Worm (Caenorhabditis elegans): ENCODE results near the gene C46H3.2.
A peak's percentile ranks its signal among the peaks of the same experiment; 100 is the strongest.

The C46H3.2 gene

ce11 chrX:1223089-1223488 is 7.5 kb downstream of the C46H3.2 start:
- 0 out of 2 replicates have a peak, but pooled peaks have one; percentile 74 for TF ChIP-seq bed-1 (GFP tag; IDR thresholded peaks at IDR 0.05)
- TF ChIP-seq Y79H2A.3 (GFP tag; conservative IDR thresholded peaks at IDR 0.05): no peak
- TF ChIP-seq ccch-3 (GFP tag; optimal IDR thresholded peaks at IDR 0.05): no peak

DNA sequence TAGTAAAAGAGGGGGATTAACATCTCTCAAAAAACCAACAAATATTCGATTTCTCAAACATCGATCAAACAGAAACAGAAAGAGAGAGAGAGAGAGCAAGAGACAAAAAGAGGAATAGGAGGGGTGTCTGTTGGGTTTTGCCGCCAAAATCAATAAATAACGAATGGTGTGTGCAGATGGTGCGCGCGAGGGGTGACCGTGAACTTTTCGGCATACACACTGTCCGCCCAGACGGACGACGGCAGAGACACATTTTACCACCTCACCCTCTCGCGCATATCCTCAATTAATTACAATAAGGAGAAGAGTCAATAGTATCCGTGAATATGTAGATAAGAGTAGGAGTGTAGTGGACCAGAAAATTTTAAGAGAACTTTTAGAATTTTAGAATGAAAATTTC is 8.2 kb downstream of the C46H3.2 start:
- no peak for TF ChIP-seq Y79H2A.3 (GFP tag; conservative IDR thresholded peaks at IDR 0.05)
- TF ChIP-seq F37B4.10 (GFP tag; IDR thresholded peaks at IDR 0.05): no peak
- no peak for TF ChIP-seq rpc-1 (optimal IDR thresholded peaks at IDR 0.05)
- TF ChIP-seq rpc-1 (tag; optimal IDR thresholded peaks at IDR 0.05): no peak
- no peak for TF ChIP-seq egrh-3 (GFP tag; IDR thresholded peaks at IDR 0.05)
- no peak for TF ChIP-seq ztf-18 (tag; optimal IDR thresholded peaks at IDR 0.05)
- TF ChIP-seq repo-1 (tag; optimal IDR thresholded peaks at IDR 0.05): no peak
- TF ChIP-seq pha-4 (tag; optimal IDR thresholded peaks at IDR 0.05): no peak
- TF ChIP-seq dpff-1 (tag; optimal IDR thresholded peaks at IDR 0.05): no peak
- TF ChIP-seq Y53F4B.3 (GFP tag; IDR thresholded peaks at IDR 0.05): no peak
- no peak for TF ChIP-seq efl-1 (GFP tag; optimal IDR thresholded peaks at IDR 0.05)
- TF ChIP-seq T07F8.4 (tag; optimal IDR thresholded peaks at IDR 0.05): no peak
- no peak for TF ChIP-seq lin-35 (GFP tag; optimal IDR thresholded peaks at IDR 0.05)
- no peak for TF ChIP-seq gei-17 (GFP tag; optimal IDR thresholded peaks at IDR 0.05)
- no peak for TF ChIP-seq ztf-22 (GFP tag; optimal IDR thresholded peaks at IDR 0.05)
- no peak for TF ChIP-seq ztf-25 (GFP tag; IDR thresholded peaks at IDR 0.05)
- TF ChIP-seq B0336.3 (GFP tag; IDR thresholded peaks at IDR 0.05): no peak
- no peak for TF ChIP-seq let-526 (GFP tag; IDR thresholded peaks at IDR 0.05)
- no peak for TF ChIP-seq F10E7.11 (tag; optimal IDR thresholded peaks at IDR 0.05)
- TF ChIP-seq ceh-58 (GFP tag; IDR thresholded peaks at IDR 0.05): no peak

- TF ChIP-seq hrde-1 (tag; optimal IDR thresholded peaks at IDR 0.05; ENCODE audit: borderline replicate concordance) (no peak), sdz-38 (tag; optimal IDR thresholded peaks at IDR 0.05) (no peak), hmg-1.2 (GFP tag; IDR thresholded peaks at IDR 0.05) (no peak), nfyb-1 (GFP tag; IDR thresholded peaks at IDR 0.05) (no peak), rec-8 (tag; optimal IDR thresholded peaks at IDR 0.05) (no peak), bed-1 (GFP tag; IDR thresholded peaks at IDR 0.05) (no peak), snpc-4 (GFP tag; optimal IDR thresholded peaks at IDR 0.05) (no peak), snpc-4 (tag; optimal IDR thresholded peaks at IDR 0.05) (no peak), ceh-100 (GFP tag; IDR thresholded peaks at IDR 0.05) (no peak), F10E7.11 (tag; optimal IDR thresholded peaks at IDR 0.05) (no peak), tbp1 (GFP tag; optimal IDR thresholded peaks at IDR 0.05) (no peak), mcd-1 (GFP tag; IDR thresholded peaks at IDR 0.05) (no peak), K11D2.4 (GFP tag; IDR thresholded peaks at IDR 0.05) (no peak), nfya-2 (GFP tag; IDR thresholded peaks at IDR 0.05) (no peak), egl-18 (GFP tag; IDR thresholded peaks at IDR 0.05) (no peak)
Measured at ce11 chrX:1218457-1218856, 12.1 kb downstream of the C46H3.2 start.

- no peak for TF ChIP-seq athp-1 (tag; optimal IDR thresholded peaks at IDR 0.05)
- TF ChIP-seq nhr-80 (tag; optimal IDR thresholded peaks at IDR 0.05): no peak
- TF ChIP-seq fkh-3 (tag; optimal IDR thresholded peaks at IDR 0.05): no peak
Measured at ce11 chrX:1216833-1217232, 13.7 kb downstream of the C46H3.2 start.

Measured in whole organism, young adult.